Fruit fly (Drosophila melanogaster) whole organism, prepupa: ENCODE measurements around the gene zfh1.

ENCODE experiments used
- Blimp-1 ChIP-seq: fragments of 200-800 bp; sonication (Bioruptor generic); optimal IDR thresholded peaks from 3 replicates; lab custom pipeline; 2017; ENCODE audit warnings: missing biosample characterization, missing genetic modification characterization, mild to moderate bottlenecking, moderate library complexity, missing genetic modification reagents
- CG10631 ChIP-seq: fragments of 200-800 bp; sonication (Bioruptor generic); optimal IDR thresholded peaks from 2 replicates; lab custom pipeline; 2016; ENCODE audit warnings: missing biosample characterization, missing genetic modification characterization
- CG10669 ChIP-seq: fragments of 200-800 bp; sonication (Bioruptor generic); optimal IDR thresholded peaks from 3 replicates; lab custom pipeline; 2018; ENCODE audit warnings: missing biosample characterization, mild to moderate bottlenecking, missing genetic modification characterization, moderate library complexity
- CG11294 ChIP-seq: fragments of 200-800 bp; sonication (Bioruptor generic); IDR thresholded peaks from 2 replicates; pipeline ENCODE4 v1.3.6; 2022; ENCODE audit warnings: missing biosample characterization, missing genetic modification characterization
- CG11762 ChIP-seq: fragments of 200-800 bp; sonication (Bioruptor generic); optimal IDR thresholded peaks from 3 replicates; lab custom pipeline; 2016; ENCODE audit warnings: missing biosample characterization, missing genetic modification characterization; ENCODE audit not compliant: insufficient read depth
- CG11902 ChIP-seq: fragments of 200-800 bp; sonication (Bioruptor generic); optimal IDR thresholded peaks from 3 replicates; lab custom pipeline; 2016; ENCODE audit warnings: missing biosample characterization, missing genetic modification characterization
- CG1621 ChIP-seq: fragments of 200-800 bp; sonication (Bioruptor generic); optimal IDR thresholded peaks from 3 replicates; lab custom pipeline; 2018; ENCODE audit warnings: missing biosample characterization, mild to moderate bottlenecking, missing genetic modification characterization
- CG16779 ChIP-seq: fragments of 200-800 bp; sonication (Bioruptor generic); optimal IDR thresholded peaks from 3 replicates; lab custom pipeline; 2017; ENCODE audit warnings: missing biosample characterization, mild to moderate bottlenecking, missing genetic modification characterization
- CG3032 ChIP-seq: fragments of 200-800 bp; optimal IDR thresholded peaks from 2 replicates; lab custom pipeline; 2019; ENCODE audit warnings: missing biosample characterization, mild to moderate bottlenecking, missing genetic modification characterization, moderate library complexity
- CG31627 ChIP-seq: fragments of 200-800 bp; sonication (Bioruptor generic); optimal IDR thresholded peaks from 3 replicates; lab custom pipeline; 2016; ENCODE audit warnings: missing biosample characterization, missing genetic modification characterization
- CG34406 ChIP-seq: fragments of 200-800 bp; sonication (Bioruptor generic); optimal IDR thresholded peaks from 3 replicates; lab custom pipeline; 2016; ENCODE audit warnings: missing biosample characterization, missing genetic modification characterization
- CG6792 ChIP-seq: fragments of 200-800 bp; sonication (Bioruptor generic); optimal IDR thresholded peaks from 3 replicates; lab custom pipeline; 2016; ENCODE audit warnings: missing biosample characterization, missing genetic modification characterization
- CG6808 ChIP-seq: fragments of 200-800 bp; sonication (Bioruptor generic); optimal IDR thresholded peaks from 3 replicates; lab custom pipeline; 2017; ENCODE audit warnings: missing biosample characterization, missing genetic modification characterization, mild to moderate bottlenecking, moderate library complexity, missing genetic modification reagents
- CG6854 ChIP-seq: fragments of 200-800 bp; sonication (Bioruptor generic); optimal IDR thresholded peaks from 2 replicates; lab custom pipeline; 2017; ENCODE audit warnings: missing biosample characterization, mild to moderate bottlenecking, missing genetic modification characterization
- CG7368 ChIP-seq: fragments of 200-800 bp; sonication (Bioruptor generic); optimal IDR thresholded peaks from 3 replicates; lab custom pipeline; 2016; ENCODE audit warnings: missing biosample characterization, missing genetic modification characterization
- CG8119 ChIP-seq: fragments of 200-800 bp; sonication (Bioruptor generic); IDR thresholded peaks from 3 replicates; pipeline ENCODE4 v1.3.6; 2022; ENCODE audit warnings: missing biosample characterization, missing genetic modification characterization
- CG8319 ChIP-seq: fragments of 200-800 bp; sonication (Bioruptor generic); optimal IDR thresholded peaks from 3 replicates; lab custom pipeline; 2016; ENCODE audit warnings: missing biosample characterization, missing genetic modification characterization
- CG8632 ChIP-seq: fragments of 200-800 bp; sonication (Bioruptor generic); optimal IDR thresholded peaks from 3 replicates; lab custom pipeline; 2016; ENCODE audit warnings: missing biosample characterization, missing genetic modification characterization
- CG9139 ChIP-seq: fragments of 200-800 bp; sonication (Bioruptor generic); optimal IDR thresholded peaks from 3 replicates; lab custom pipeline; 2017; ENCODE audit warnings: missing biosample characterization, mild to moderate bottlenecking, missing genetic modification characterization
- Eip75B ChIP-seq: fragments of 200-800 bp; sonication (Bioruptor generic); optimal IDR thresholded peaks from 3 replicates; lab custom pipeline; 2016; ENCODE audit warnings: missing biosample characterization, missing genetic modification characterization
- Ets21C ChIP-seq: fragments of 200-800 bp; sonication (Bioruptor generic); optimal IDR thresholded peaks from 3 replicates; lab custom pipeline; 2016; ENCODE audit warnings: missing biosample characterization, missing genetic modification characterization
- Ets96B ChIP-seq: fragments of 200-800 bp; optimal IDR thresholded peaks from 2 replicates; lab custom pipeline; 2019; ENCODE audit warnings: missing biosample characterization, mild to moderate bottlenecking, missing genetic modification characterization, moderate library complexity
- Hr38 ChIP-seq: sonication (Bioruptor generic); optimal IDR thresholded peaks from 2 replicates; lab custom pipeline; 2016; ENCODE audit warnings: missing biosample characterization, missing genetic modification characterization
- Hr39 ChIP-seq: fragments of 200-800 bp; sonication (Bioruptor generic); optimal IDR thresholded peaks from 2 replicates; lab custom pipeline; 2016; ENCODE audit warnings: missing biosample characterization, missing genetic modification characterization
- Hr4 ChIP-seq: fragments of 200-800 bp; sonication (Bioruptor generic); optimal IDR thresholded peaks from 3 replicates; lab custom pipeline; 2016; ENCODE audit warnings: missing biosample characterization, missing genetic modification characterization
- Lpt ChIP-seq: fragments of 200-800 bp; sonication (Bioruptor generic); optimal IDR thresholded peaks from 3 replicates; lab custom pipeline; 2016; ENCODE audit warnings: missing biosample characterization, missing genetic modification characterization
- Met ChIP-seq: fragments of 200-800 bp; sonication (Bioruptor generic); optimal IDR thresholded peaks from 3 replicates; lab custom pipeline; 2016; ENCODE audit warnings: missing biosample characterization, missing genetic modification characterization
- Smox ChIP-seq: fragments of 200-800 bp; sonication (Bioruptor generic); optimal IDR thresholded peaks from 3 replicates; lab custom pipeline; 2016; ENCODE audit warnings: missing biosample characterization, missing genetic modification characterization
- Sox14 ChIP-seq: fragments of 200-800 bp; sonication (Bioruptor generic); optimal IDR thresholded peaks from 3 replicates; lab custom pipeline; 2016; ENCODE audit warnings: missing biosample characterization, missing genetic modification characterization
- Sox15 ChIP-seq: fragments of 200-800 bp; sonication (Bioruptor generic); optimal IDR thresholded peaks from 3 replicates; lab custom pipeline; 2016; ENCODE audit warnings: missing biosample characterization, missing genetic modification characterization
- achi ChIP-seq: fragments of 200-800 bp; sonication (Bioruptor generic); optimal IDR thresholded peaks from 3 replicates; lab custom pipeline; 2016; ENCODE audit warnings: missing biosample characterization, missing genetic modification characterization
- acj6 ChIP-seq: fragments of 200-800 bp; sonication (Bioruptor generic); optimal IDR thresholded peaks from 3 replicates; lab custom pipeline; 2016; ENCODE audit warnings: missing biosample characterization, missing genetic modification characterization
- cyc ChIP-seq: fragments of 200-800 bp; sonication (Bioruptor generic); optimal IDR thresholded peaks from 3 replicates; lab custom pipeline; 2016; ENCODE audit warnings: missing biosample characterization, missing genetic modification characterization
- dsx ChIP-seq: fragments of 200-800 bp; optimal IDR thresholded peaks from 3 replicates; lab custom pipeline; 2019; ENCODE audit warnings: missing biosample characterization, mild to moderate bottlenecking, missing genetic modification characterization, moderate library complexity; ENCODE audit not compliant: poor library complexity, severe bottlenecking
- eg ChIP-seq: fragments of 200-800 bp; sonication (Bioruptor generic); IDR thresholded peaks from 3 replicates; pipeline ENCODE4 v1.3.6; 2022; ENCODE audit warnings: missing biosample characterization, missing genetic modification characterization
- fd85E ChIP-seq: fragments of 200-800 bp; sonication (Bioruptor generic); optimal IDR thresholded peaks from 3 replicates; lab custom pipeline; 2016; ENCODE audit warnings: missing biosample characterization, missing genetic modification characterization
- net ChIP-seq: fragments of 200-800 bp; sonication (Bioruptor generic); optimal IDR thresholded peaks from 3 replicates; lab custom pipeline; 2016; ENCODE audit warnings: missing biosample characterization, missing genetic modification characterization
- pdm3 ChIP-seq: fragments of 200-800 bp; sonication (Bioruptor generic); optimal IDR thresholded peaks from 3 replicates; lab custom pipeline; 2016; ENCODE audit warnings: missing biosample characterization, missing genetic modification characterization
- salr ChIP-seq, 2 experiments: fragments of 200-800 bp; sonication (Bioruptor generic); optimal IDR thresholded peaks; 3 replicates each; lab custom pipeline; 2016 to 2018; ENCODE audit warnings: missing biosample characterization in 2 of 2, missing genetic modification characterization in 2 of 2, mild to moderate bottlenecking in 1 of 2
- spab ChIP-seq: fragments of 200-800 bp; sonication (Bioruptor generic); optimal IDR thresholded peaks from 2 replicates; lab custom pipeline; 2017; ENCODE audit warnings: missing biosample characterization, mild to moderate bottlenecking, missing genetic modification characterization, missing genetic modification reagents
- ss ChIP-seq, 2 experiments: fragments of 200-800 bp; sonication (Bioruptor generic); optimal IDR thresholded peaks; 2 replicates in 1 of 2; 3 replicates in 1 of 2; lab custom pipeline; 2017 to 2018; ENCODE audit warnings: mild to moderate bottlenecking in 2 of 2, missing biosample characterization in 2 of 2, missing genetic modification characterization in 2 of 2, moderate library complexity in 1 of 2
- svp ChIP-seq: fragments of 200-800 bp; sonication (Bioruptor generic); peaks from one replicate; lab custom pipeline; 2016; ENCODE audit warnings: missing biosample characterization, missing genetic modification characterization
- topi ChIP-seq: fragments of 200-800 bp; sonication (Bioruptor generic); optimal IDR thresholded peaks from 3 replicates; lab custom pipeline; 2016; ENCODE audit warnings: missing biosample characterization, missing genetic modification characterization
- vri ChIP-seq: fragments of 200-800 bp; sonication (Bioruptor generic); optimal IDR thresholded peaks from 3 replicates; lab custom pipeline; 2016; ENCODE audit warnings: missing biosample characterization, mild to moderate bottlenecking, missing genetic modification characterization

zfh1 gene

dm6 chr3R:30781661-30782120 lies 16.0 kb downstream of the zfh1 start (continued):
- TF ChIP-seq Hr4 (GFP tag; lab: Kevin White, UChicago) (peak; percentile 94), CG8319 (GFP tag; lab: Kevin White, UChicago) (peak; percentile 82), CG6792 (peak; percentile 92), dsx (GFP tag; lab: Kevin White, UChicago) (peak; percentile 93), Hr39 (GFP tag; lab: Kevin White, UChicago) (peak; percentile 90), net (GFP tag; lab: Kevin White, UChicago) (peak; percentile 90), pdm3 (GFP tag; lab: Kevin White, UChicago) (peak; percentile 94), CG6854 (GFP tag; lab: Kevin White, UChicago) (peak; percentile 36), CG9139 (GFP tag; lab: Kevin White, UChicago) (peak; percentile 92), CG6808 (peak; percentile 91), ss (GFP tag; optimal IDR thresholded peaks at IDR 0.05; lab: Kevin White, UChicago) (peak; percentile 89 to 95), cyc (GFP tag; lab: Kevin White, UChicago) (peak; percentile 91), acj6 (peak; percentile 93), vri (GFP tag; lab: Kevin White, UChicago) (peak; percentile 53), achi (GFP tag; lab: Kevin White, UChicago) (peak; percentile 93), CG1621 (tag; lab: Kevin White, UChicago) (peak; percentile 94), Ets21C (peak; percentile 74), CG11294 (GFP tag; lab: Robert Waterston, UW) (peak; percentile 94), CG11762 (GFP tag; lab: Kevin White, UChicago) (peak; percentile 86)

DNA sequence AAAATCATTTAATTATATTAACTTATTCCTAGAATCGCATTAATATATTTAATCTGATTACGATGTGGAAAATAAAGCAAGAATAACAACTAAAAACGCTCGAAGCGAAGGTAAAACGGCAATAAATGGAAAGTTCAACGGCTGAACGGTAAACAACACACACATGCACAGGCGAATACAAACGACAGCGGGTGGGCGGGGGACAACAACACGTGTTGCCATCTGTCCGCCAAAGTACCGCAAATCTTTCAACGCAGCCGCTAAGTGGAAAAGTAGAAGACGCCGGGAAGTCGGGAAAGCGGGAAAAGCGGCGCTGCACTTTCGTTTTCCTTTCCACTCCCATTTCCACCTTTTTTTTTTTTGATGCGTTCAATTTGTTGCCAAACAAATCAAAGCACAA lies 16.8 kb downstream of the zfh1 start:
- TF ChIP-seq Ets21C, result no peak
- peak; percentile 55 for TF ChIP-seq svp (GFP tag; lab: Kevin White, UChicago)
- no peak for TF ChIP-seq Smox (GFP tag; lab: Kevin White, UChicago)
- no peak for TF ChIP-seq Hr4 (GFP tag; lab: Kevin White, UChicago)
- TF ChIP-seq net (GFP tag; lab: Kevin White, UChicago), result peak; percentile 14
- TF ChIP-seq CG1621 (tag; lab: Kevin White, UChicago), result no peak
- TF ChIP-seq, all 60 proteins: peak for 2

DNA sequence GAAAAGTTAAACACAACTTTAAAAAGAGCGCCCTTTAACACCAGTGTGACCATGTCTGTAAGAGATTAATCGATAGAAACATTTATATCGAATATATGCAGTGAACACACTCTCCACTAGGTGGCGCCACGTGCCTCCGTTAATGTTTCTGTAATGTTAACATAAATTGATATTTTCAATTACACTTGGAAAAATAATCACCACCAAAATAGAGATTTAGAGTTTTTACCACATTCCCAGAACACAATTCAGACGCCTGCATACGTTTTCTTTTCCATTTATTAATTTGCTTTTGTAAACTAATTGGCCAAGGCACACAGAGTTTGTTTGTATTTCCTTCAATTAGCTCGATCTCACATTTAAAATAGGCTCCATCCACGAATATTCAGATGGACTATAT lies 23.6 kb downstream of the zfh1 start:
- no peak for TF ChIP-seq salr (GFP tag; optimal IDR thresholded peaks at IDR 0.05; lab: Kevin White, UChicago)
- no peak for TF ChIP-seq fd85E (GFP tag; lab: Kevin White, UChicago)
- TF ChIP-seq acj6, result peak; percentile 3
- TF ChIP-seq CG34406 (GFP tag; lab: Kevin White, UChicago), result no peak
- TF ChIP-seq cyc (GFP tag; lab: Kevin White, UChicago), result no peak
- TF ChIP-seq spab (GFP tag; lab: Kevin White, UChicago), result no peak
- no peak for TF ChIP-seq CG11762 (GFP tag; lab: Kevin White, UChicago)
- no peak for TF ChIP-seq pdm3 (GFP tag; lab: Kevin White, UChicago)
- no peak for TF ChIP-seq Ets96B
- TF ChIP-seq vri (GFP tag; lab: Kevin White, UChicago), result no peak
- no peak for TF ChIP-seq CG7368
- TF ChIP-seq CG31627 (GFP tag; lab: Kevin White, UChicago), result no peak
- TF ChIP-seq CG16779, result peak; percentile 6
- no peak for TF ChIP-seq Hr39 (GFP tag; lab: Kevin White, UChicago)
- peak; percentile 41 for TF ChIP-seq CG3032 (tag; lab: Kevin White, UChicago)
- TF ChIP-seq Hr38 (GFP tag; lab: Kevin White, UChicago), result no peak
- TF ChIP-seq CG8119 (GFP tag; lab: Robert Waterston, UW), result peak; percentile 69; the same call in 2 of the 3 replicates
- TF ChIP-seq eg (GFP tag; lab: Robert Waterston, UW), result peak; percentile 88
- peak; percentile 42; the same call in 1 of the 2 replicates for TF ChIP-seq CG11294 (GFP tag; lab: Robert Waterston, UW)
- peak; percentile 23 for TF ChIP-seq Hr4 (GFP tag; lab: Kevin White, UChicago)
- peak; percentile 75 for TF ChIP-seq Met (GFP tag; lab: Kevin White, UChicago)
- no peak for TF ChIP-seq svp (GFP tag; lab: Kevin White, UChicago)
- TF ChIP-seq Blimp-1, result no peak
- peak; percentile 13 for TF ChIP-seq topi
- no peak for TF ChIP-seq CG11902
- TF ChIP-seq CG6854 (GFP tag; lab: Kevin White, UChicago), result no peak
- TF ChIP-seq Sox14 (GFP tag; lab: Kevin White, UChicago), result peak; percentile 7
- TF ChIP-seq CG10669 (GFP tag; lab: Kevin White, UChicago), result no peak
- TF ChIP-seq Lpt (GFP tag; lab: Kevin White, UChicago), result no peak
- no peak for TF ChIP-seq ss (GFP tag; optimal IDR thresholded peaks at IDR 0.05; lab: Kevin White, UChicago)
- peak; percentile 68 for TF ChIP-seq Eip75B
- no peak for TF ChIP-seq Sox15 (GFP tag; lab: Kevin White, UChicago)
- TF ChIP-seq CG1621 (tag; lab: Kevin White, UChicago), result no peak
- no peak for TF ChIP-seq CG8632 (GFP tag; lab: Kevin White, UChicago)
- TF ChIP-seq CG6808, result no peak
- no peak for TF ChIP-seq CG10631 (GFP tag; lab: Kevin White, UChicago)
- TF ChIP-seq CG6792, result no peak
